Fruit fly (Drosophila melanogaster) whole organism, embryonic: ENCODE data around the gene kri.

Experiments used
- Atf-2 ChIP-seq: fragments of 200-800 bp; sonication (Bioruptor generic); optimal IDR thresholded peaks from 2 replicates; lab custom pipeline; 2016; ENCODE audit warnings: missing biosample characterization, missing genetic modification characterization
- CG10147 ChIP-seq: fragments of 200-800 bp; sonication (Bioruptor generic); optimal IDR thresholded peaks from 2 replicates; lab custom pipeline; 2019; ENCODE audit warnings: missing biosample characterization, mild to moderate bottlenecking, missing genetic modification characterization, moderate library complexity
- CG11456 ChIP-seq: fragments of 200-800 bp; sonication (Bioruptor generic); IDR thresholded peaks from 3 replicates; pipeline ENCODE4 v1.3.6; 2022; ENCODE audit warnings: missing biosample characterization, missing genetic modification characterization
- CG13424 ChIP-seq: fragments of 200-800 bp; sonication (Bioruptor generic); optimal IDR thresholded peaks from 2 replicates; lab custom pipeline; 2019; ENCODE audit warnings: missing biosample characterization, mild to moderate bottlenecking, missing genetic modification characterization, moderate library complexity
- CG15073 ChIP-seq: fragments of 200-800 bp; sonication (Bioruptor generic); optimal IDR thresholded peaks from 2 replicates; lab custom pipeline; 2016; ENCODE audit warnings: missing biosample characterization, missing genetic modification characterization
- CG17359 ChIP-seq: fragments of 200-800 bp; sonication (Bioruptor generic); optimal IDR thresholded peaks from 3 replicates; lab custom pipeline; 2018; ENCODE audit warnings: missing biosample characterization, mild to moderate bottlenecking, missing genetic modification characterization, moderate library complexity
- CG1832 ChIP-seq: fragments of 200-800 bp; sonication (Bioruptor generic); optimal IDR thresholded peaks from 2 replicates; lab custom pipeline; 2017; ENCODE audit warnings: missing biosample characterization, mild to moderate bottlenecking, missing genetic modification characterization, inconsistent platforms
- CG31224 ChIP-seq: fragments of 200-800 bp; sonication (Bioruptor generic); IDR thresholded peaks from 2 replicates; pipeline ENCODE4 v1.3.6; 2022; ENCODE audit warnings: missing biosample characterization, missing genetic modification characterization
- CG3407 ChIP-seq: fragments of 200-800 bp; sonication (Bioruptor generic); optimal IDR thresholded peaks from 2 replicates; lab custom pipeline; 2018; ENCODE audit warnings: missing biosample characterization, mild to moderate bottlenecking, missing genetic modification characterization
- CG4282 ChIP-seq: fragments of 200-800 bp; sonication (Bioruptor generic); optimal IDR thresholded peaks from 2 replicates; lab custom pipeline; 2016; ENCODE audit warnings: missing biosample characterization, missing genetic modification characterization
- CG5180 ChIP-seq: fragments of 200-800 bp; sonication (Bioruptor generic); optimal IDR thresholded peaks from 3 replicates; lab custom pipeline; 2017; ENCODE audit warnings: missing biosample characterization, missing genetic modification characterization, mild to moderate bottlenecking, moderate library complexity, missing genetic modification reagents
- CG7928 ChIP-seq: fragments of 200-800 bp; sonication (Bioruptor generic); optimal IDR thresholded peaks from 2 replicates; lab custom pipeline; 2017; ENCODE audit warnings: missing biosample characterization, mild to moderate bottlenecking, missing genetic modification characterization
- CG8359 ChIP-seq: fragments of 200-800 bp; sonication (Bioruptor generic); optimal IDR thresholded peaks from 2 replicates; lab custom pipeline; 2017; ENCODE audit warnings: missing biosample characterization, mild to moderate bottlenecking, missing genetic modification characterization, borderline replicate concordance
- Camta ChIP-seq: fragments of 200-800 bp; sonication (Bioruptor generic); optimal IDR thresholded peaks from 2 replicates; lab custom pipeline; 2016; ENCODE audit warnings: missing biosample characterization, missing genetic modification characterization
- Doc2 ChIP-seq: fragments of 200-800 bp; sonication (Bioruptor generic); IDR thresholded peaks from 2 replicates; pipeline ENCODE4 v1.3.6; 2022; ENCODE audit warnings: missing biosample characterization, missing genetic modification characterization
- Dref ChIP-seq: fragments of 200-800 bp; sonication (Bioruptor generic); IDR thresholded peaks from 2 replicates; pipeline ENCODE4 v1.3.6; 2022; ENCODE audit warnings: missing biosample characterization, missing genetic modification characterization
- Eip74EF ChIP-seq, 2 experiments: fragments of 200-800 bp in 1 of 2; fragments of >200 bp in 1 of 2; sonication (Bioruptor generic) in 1 of 2; optimal IDR thresholded peaks; 2 replicates each; lab custom pipeline; 2017 to 2019; ENCODE audit warnings: missing biosample characterization in 2 of 2, missing genetic modification characterization in 2 of 2, mild to moderate bottlenecking in 1 of 2, moderate library complexity in 1 of 2
- HLHmδ ChIP-seq: fragments of 200-800 bp; sonication (Bioruptor generic); optimal IDR thresholded peaks from 2 replicates; lab custom pipeline; 2018; ENCODE audit warnings: missing biosample characterization, mild to moderate bottlenecking, missing genetic modification characterization, moderate library complexity
- Hr78 ChIP-seq, 2 experiments: fragments of 200-800 bp in 1 of 2; fragments of >200 bp in 1 of 2; sonication (Bioruptor generic) in 1 of 2; optimal IDR thresholded peaks; 2 replicates each; lab custom pipeline; 2017 to 2019; ENCODE audit warnings: missing biosample characterization in 2 of 2, missing genetic modification characterization in 2 of 2, mild to moderate bottlenecking in 1 of 2, moderate library complexity in 1 of 2
- MTF-1 ChIP-seq: fragments of 200-800 bp; sonication (Bioruptor generic); optimal IDR thresholded peaks from 2 replicates; lab custom pipeline; 2018; ENCODE audit warnings: missing biosample characterization, mild to moderate bottlenecking, missing genetic modification characterization, borderline replicate concordance
- Med ChIP-seq: fragments of 200-800 bp; sonication (Bioruptor generic); peaks from one replicate; lab custom pipeline; 2016; ENCODE audit warnings: missing biosample characterization, missing genetic modification characterization, mild to moderate bottlenecking, inconsistent platforms, moderate library complexity
- Neu2 ChIP-seq: fragments of 200-800 bp; sonication (Bioruptor generic); optimal IDR thresholded peaks from 3 replicates; lab custom pipeline; 2016; ENCODE audit warnings: missing biosample characterization, missing genetic modification characterization, borderline replicate concordance
- NfI ChIP-seq: fragments of 200-800 bp; sonication (Bioruptor generic); optimal IDR thresholded peaks from 3 replicates; lab custom pipeline; 2018; ENCODE audit warnings: missing biosample characterization, mild to moderate bottlenecking, missing genetic modification characterization, moderate library complexity
- Pdp1 ChIP-seq, 2 experiments: fragments of 200-800 bp; sonication (Bioruptor generic); optimal IDR thresholded peaks; 3 replicates each; lab custom pipeline; 2016; ENCODE audit warnings: missing biosample characterization in 2 of 2, missing genetic modification characterization in 2 of 2, mild to moderate bottlenecking in 1 of 2, moderate library complexity in 1 of 2
- abd-A ChIP-seq: fragments of 200-800 bp; sonication (Bioruptor generic); optimal IDR thresholded peaks from 3 replicates; lab custom pipeline; 2019; ENCODE audit warnings: missing biosample characterization, mild to moderate bottlenecking, missing genetic modification characterization, moderate library complexity
- ap ChIP-seq: fragments of 200-800 bp; sonication (Bioruptor generic); IDR thresholded peaks from 2 replicates; pipeline ENCODE4 v1.3.6; 2022; ENCODE audit warnings: missing biosample characterization, missing genetic modification characterization
- ara ChIP-seq: fragments of 200-800 bp; sonication (Bioruptor generic); IDR thresholded peaks from 2 replicates; pipeline ENCODE4 v1.3.6; 2022; ENCODE audit warnings: missing biosample characterization, missing genetic modification characterization
- chif ChIP-seq, 2 experiments: fragments of 200-800 bp; sonication (Bioruptor generic); optimal IDR thresholded peaks; 3 replicates each; lab custom pipeline; 2016; ENCODE audit warnings: missing biosample characterization in 2 of 2, missing genetic modification characterization in 2 of 2
- chinmo ChIP-seq: fragments of 200-800 bp; sonication (Bioruptor generic); IDR thresholded peaks from 4 replicates; pipeline ENCODE4 v1.3.6; 2022; ENCODE audit warnings: missing biosample characterization, missing genetic modification characterization; ENCODE audit not compliant: partially characterized antibody
- ci ChIP-seq: fragments of 200-800 bp; sonication (Bioruptor generic); IDR thresholded peaks from 3 replicates; pipeline ENCODE4 v1.3.6; 2022; ENCODE audit warnings: missing biosample characterization, missing genetic modification characterization
- crc ChIP-seq: fragments of 200-800 bp; sonication (Bioruptor generic); optimal IDR thresholded peaks from 2 replicates; lab custom pipeline; 2016; ENCODE audit warnings: missing biosample characterization, missing genetic modification characterization
- dm ChIP-seq: fragments of 200-800 bp; sonication (Bioruptor generic); optimal IDR thresholded peaks from 3 replicates; lab custom pipeline; 2016; ENCODE audit warnings: missing biosample characterization, missing genetic modification characterization
- dmrt11E ChIP-seq: fragments of 200-800 bp; sonication (Bioruptor generic); optimal IDR thresholded peaks from 3 replicates; lab custom pipeline; 2018; ENCODE audit warnings: missing biosample characterization, mild to moderate bottlenecking, missing genetic modification characterization, moderate library complexity
- ind ChIP-seq: fragments of 200-800 bp; sonication (Bioruptor generic); optimal IDR thresholded peaks from 3 replicates; lab custom pipeline; 2016; ENCODE audit warnings: missing biosample characterization, missing genetic modification characterization
- odd ChIP-seq: fragments of 200-800 bp; sonication (Bioruptor generic); optimal IDR thresholded peaks from 2 replicates; lab custom pipeline; 2017; ENCODE audit warnings: missing biosample characterization, mild to moderate bottlenecking, missing genetic modification characterization
- peb ChIP-seq: fragments of 200-800 bp; sonication (Bioruptor generic); IDR thresholded peaks from 2 replicates; pipeline ENCODE4 v1.3.6; 2022; ENCODE audit warnings: missing biosample characterization, missing genetic modification characterization
- pho ChIP-seq: fragments of 200-800 bp; sonication (Bioruptor generic); optimal IDR thresholded peaks from 2 replicates; lab custom pipeline; 2016; ENCODE audit warnings: missing biosample characterization, missing genetic modification characterization
- pita ChIP-seq: fragments of 200-800 bp; sonication (Bioruptor generic); optimal IDR thresholded peaks from 2 replicates; lab custom pipeline; 2017; ENCODE audit warnings: missing biosample characterization, mild to moderate bottlenecking, missing genetic modification characterization
- prd ChIP-seq, 3 experiments: fragments of >200 bp in 2 of 3; fragments of 200-800 bp in 1 of 3; sonication (Bioruptor generic) in 1 of 3; optimal IDR thresholded peaks in 2 of 3; IDR thresholded peaks in 1 of 3; 2 replicates in 2 of 3; 3 replicates in 1 of 3; pipeline versions ENCODE4 v1.3.6 to Lab custom; 2017 to 2022; ENCODE audit warnings: missing biosample characterization in 1 of 3, missing genetic modification characterization in 1 of 3
- pum ChIP-seq: fragments of 200-800 bp; sonication (Bioruptor generic); optimal IDR thresholded peaks from 2 replicates; lab custom pipeline; 2016; ENCODE audit warnings: missing biosample characterization, missing genetic modification characterization
- seq ChIP-seq: fragments of 200-800 bp; sonication (Bioruptor generic); IDR thresholded peaks from 2 replicates; pipeline ENCODE4 v1.3.6; 2022; ENCODE audit warnings: missing biosample characterization, missing genetic modification characterization
- tgo ChIP-seq: fragments of 200-800 bp; sonication (Bioruptor generic); IDR thresholded peaks from 3 replicates; pipeline ENCODE4 v1.3.6; 2022; ENCODE audit warnings: missing biosample characterization, missing genetic modification characterization
- trem ChIP-seq: fragments of 200-800 bp; optimal IDR thresholded peaks from 3 replicates; lab custom pipeline; 2019; ENCODE audit warnings: missing biosample characterization, mild to moderate bottlenecking, missing genetic modification characterization, moderate library complexity
- zen ChIP-seq: fragments of 200-800 bp; sonication (Bioruptor generic); optimal IDR thresholded peaks from 3 replicates; lab custom pipeline; 2018; ENCODE audit warnings: missing biosample characterization, mild to moderate bottlenecking, missing genetic modification characterization, moderate library complexity
- zfh1 ChIP-seq: fragments of 200-800 bp; sonication (Bioruptor generic); IDR thresholded peaks from 3 replicates; pipeline ENCODE4 v1.3.6; 2022; ENCODE audit warnings: missing biosample characterization, missing genetic modification characterization

The kri gene

DNA sequence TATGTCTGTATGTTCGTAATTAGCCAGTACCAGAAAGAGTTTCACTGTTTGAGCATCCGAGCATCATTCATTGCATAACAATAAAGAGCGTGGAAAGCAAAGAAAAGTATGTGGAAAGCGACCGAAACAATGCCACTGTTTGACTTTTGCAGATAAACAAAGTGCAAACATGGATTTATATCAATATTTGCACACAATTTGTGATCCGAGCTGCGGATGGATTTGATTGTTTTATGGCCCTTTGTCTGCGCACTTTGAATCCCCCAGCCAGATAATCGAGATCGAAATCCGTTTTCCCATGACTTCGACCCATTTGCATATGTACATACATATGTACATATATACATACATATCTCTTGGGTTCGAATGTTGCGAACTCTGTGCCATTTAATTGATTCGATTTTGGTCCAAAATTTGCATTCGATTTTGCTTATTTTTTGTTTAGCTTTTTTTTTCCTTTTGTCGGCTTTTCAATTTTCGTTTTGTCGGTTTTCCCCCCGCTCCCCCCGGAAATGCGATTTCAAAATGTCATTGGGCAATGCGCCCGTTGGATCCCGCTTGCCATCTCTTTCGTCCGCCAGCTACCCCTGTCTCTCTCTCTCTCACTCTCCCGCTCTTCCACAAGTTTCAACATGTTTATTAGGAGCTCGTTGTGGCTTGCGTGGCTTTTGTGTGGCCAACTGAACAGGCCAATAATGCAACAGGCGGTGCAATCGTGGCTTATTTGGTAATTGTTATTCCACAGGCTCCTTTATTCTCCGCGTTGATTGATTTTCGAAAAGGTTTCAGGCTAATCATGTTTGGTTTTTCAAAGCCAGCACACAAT, 25.3 kb upstream of the kri start (continued):
- TF ChIP-seq ara (GFP tag; lab: Robert Waterston, UW) (0 out of 2 replicates have a peak, but pooled peaks have one; percentile 11), CG10147 (GFP tag; lab: Kevin White, UChicago) (no peak), HLHmδ (GFP tag; lab: Kevin White, UChicago) (no peak), ci (GFP tag; lab: Robert Waterston, UW) (0 out of 3 replicates have a peak, but pooled peaks have one; percentile 21), prd (optimal IDR thresholded peaks at IDR 0.05; lab: Kevin White, UChicago) (no peak), prd (GFP tag; IDR thresholded peaks at IDR 0.05; lab: Robert Waterston, UW) (no peak), CG8359 (no peak), CG31224 (GFP tag; lab: Robert Waterston, UW) (no peak), odd (GFP tag; lab: Kevin White, UChicago) (no peak), Neu2 (GFP tag; lab: Kevin White, UChicago) (peak; percentile 2), CG11456 (GFP tag; lab: Robert Waterston, UW) (no peak), CG17359 (peak; percentile 17), CG3407 (GFP tag; lab: Kevin White, UChicago) (no peak), Med (GFP tag; lab: Kevin White, UChicago) (peak; percentile 0), tgo (no peak), peb (no peak), CG13424 (tag; lab: Kevin White, UChicago) (no peak), CG4282 (no peak), Doc2 (GFP tag; lab: Robert Waterston, UW) (no peak), Dref (GFP tag; lab: Robert Waterston, UW) (no peak), CG7928 (GFP tag; lab: Kevin White, UChicago) (no peak), crc (no peak), Eip74EF (GFP tag; optimal IDR thresholded peaks at IDR 0.05; lab: Kevin White, UChicago) (no peak), ind (GFP tag; lab: Kevin White, UChicago) (no peak), pita (GFP tag; lab: Kevin White, UChicago) (no peak), CG15073 (no peak), chinmo (GFP tag; lab: Robert Waterston, UW) (no peak), NfI (GFP tag; lab: Kevin White, UChicago) (no peak), CG1832 (GFP tag; lab: Kevin White, UChicago) (peak; percentile 36), CG5180 (GFP tag; lab: Kevin White, UChicago) (no peak), zfh1 (GFP tag; lab: Robert Waterston, UW) (peak; percentile 20; the same call in 1 of the 3 replicates), zen (tag; lab: Kevin White, UChicago) (no peak), abd-A (tag; lab: Kevin White, UChicago) (no peak), ap (GFP tag; lab: Robert Waterston, UW) (no peak), MTF-1 (GFP tag; lab: Kevin White, UChicago) (peak; percentile 6), Camta (GFP tag; lab: Kevin White, UChicago) (no peak), dm (GFP tag; lab: Kevin White, UChicago) (no peak), pho (no peak), Pdp1 (GFP tag; optimal IDR thresholded peaks at IDR 0.05; lab: Kevin White, UChicago) (peak in 1 of 2 experiments; percentile 57), seq (GFP tag; lab: Robert Waterston, UW) (no peak), trem (tag; lab: Kevin White, UChicago) (no peak), pum (GFP tag; lab: Kevin White, UChicago) (no peak), Atf-2 (no peak), chif (GFP tag; optimal IDR thresholded peaks at IDR 0.05; lab: Kevin White, UChicago) (no peak), dmrt11E (tag; lab: Kevin White, UChicago) (no peak), Hr78 (GFP tag; optimal IDR thresholded peaks at IDR 0.05; lab: Kevin White, UChicago) (no peak)
